Comparison of ENCODE assay signal across 1 fruit fly cellular context in the genomic region with DNA sequence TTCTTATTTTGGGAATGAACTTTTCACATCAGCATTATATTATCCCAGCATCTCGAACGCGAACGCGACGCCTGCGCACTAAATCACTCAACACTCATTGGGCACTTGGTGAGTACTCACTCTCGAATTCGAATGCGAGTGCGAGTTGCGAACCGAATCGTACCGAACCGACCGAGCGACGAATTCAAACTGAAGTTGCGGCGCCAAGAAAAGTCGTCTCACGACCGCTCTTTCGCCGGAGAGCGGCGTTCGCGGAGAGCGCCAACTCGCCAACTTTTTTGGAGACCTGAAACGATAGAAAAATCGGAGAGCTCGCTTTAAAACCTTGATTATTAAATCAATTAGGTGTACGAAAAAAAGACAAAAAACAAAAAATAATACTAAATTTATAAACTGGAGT.
A peak's percentile ranks its signal among the peaks of the same experiment; 100 is the strongest.
TF ChIP-seq lines count a peak whose summit lies in the region.

No protein-coding gene starts in this region.

TF ChIP-seq in whole organism, embryonic, 481 proteins besides CTCF, POLR2A, EP300 and RAD21 (continued from another document):
- peak; percentile 61; the same call in 1 of the 3 replicates for TF ChIP-seq z (GFP tag; IDR thresholded peaks at IDR 0.05; lab: Robert Waterston, UW)
- TF ChIP-seq CG33213 (GFP tag; optimal IDR thresholded peaks at IDR 0.05; lab: Kevin White, UChicago): no peak
- TF ChIP-seq nom (GFP tag; optimal IDR thresholded peaks at IDR 0.05; lab: Kevin White, UChicago): no peak
- no peak for TF ChIP-seq CG8290 (GFP tag; optimal IDR thresholded peaks at IDR 0.05; lab: Kevin White, UChicago)
- TF ChIP-seq CG8290 (tag; optimal IDR thresholded peaks at IDR 0.05; lab: Kevin White, UChicago): peak in 1 of 2 experiments; percentile 34
- TF ChIP-seq CG7745 (tag; optimal IDR thresholded peaks at IDR 0.05; lab: Kevin White, UChicago): no peak
- no peak for TF ChIP-seq luna (GFP tag; optimal IDR thresholded peaks at IDR 0.05; lab: Kevin White, UChicago)
- TF ChIP-seq unpg (GFP tag; optimal IDR thresholded peaks at IDR 0.05; lab: Kevin White, UChicago): no peak
- TF ChIP-seq CG12391 (tag; optimal IDR thresholded peaks at IDR 0.05; lab: Kevin White, UChicago): no peak
- no peak for TF ChIP-seq CG11247 (GFP tag; IDR thresholded peaks at IDR 0.05; lab: Robert Waterston, UW)
- peak; percentile 31 for TF ChIP-seq Med (GFP tag; lab: Kevin White, UChicago)
- TF ChIP-seq Neu2 (GFP tag; optimal IDR thresholded peaks at IDR 0.05; lab: Kevin White, UChicago; ENCODE audit: borderline replicate concordance): no peak
- TF ChIP-seq HLHmδ (GFP tag; optimal IDR thresholded peaks at IDR 0.05; lab: Kevin White, UChicago): peak; percentile 46
- TF ChIP-seq B-H1 (GFP tag; IDR thresholded peaks at IDR 0.05; lab: Robert Waterston, UW): no peak
- TF ChIP-seq pan (optimal IDR thresholded peaks at IDR 0.05; lab: Kevin White, UChicago): no peak
- TF ChIP-seq pan (GFP tag; optimal IDR thresholded peaks at IDR 0.05 in 1 of 2, IDR thresholded peaks at IDR 0.05 in 1 of 2): no peak
- no peak for TF ChIP-seq croc (GFP tag; conservative IDR thresholded peaks at IDR 0.05; lab: Robert Waterston, UW)
- TF ChIP-seq sna (GFP tag; IDR thresholded peaks at IDR 0.05; lab: Robert Waterston, UW; ENCODE audit: partially characterized antibody): 0 out of 2 replicates have a peak, but pooled peaks have one; percentile 43
- TF ChIP-seq CG7928 (GFP tag; optimal IDR thresholded peaks at IDR 0.05; lab: Kevin White, UChicago): no peak
- TF ChIP-seq prd (optimal IDR thresholded peaks at IDR 0.05; lab: Kevin White, UChicago): no peak
- TF ChIP-seq prd (GFP tag; IDR thresholded peaks at IDR 0.05; lab: Robert Waterston, UW): no peak
- no peak for TF ChIP-seq CG31441 (GFP tag; IDR thresholded peaks at IDR 0.05; lab: Robert Waterston, UW)
- no peak for TF ChIP-seq CG17359 (tag; optimal IDR thresholded peaks at IDR 0.05; lab: Kevin White, UChicago)
- no peak for TF ChIP-seq so (GFP tag; IDR thresholded peaks at IDR 0.05; lab: Robert Waterston, UW)
- TF ChIP-seq H15 (GFP tag; IDR thresholded peaks at IDR 0.05; lab: Robert Waterston, UW): no peak
- TF ChIP-seq CG34422 (GFP tag; IDR thresholded peaks at IDR 0.05; lab: Robert Waterston, UW): no peak
- no peak for TF ChIP-seq ATbp (GFP tag; optimal IDR thresholded peaks at IDR 0.05; lab: Kevin White, UChicago)
- TF ChIP-seq CG13424 (tag; optimal IDR thresholded peaks at IDR 0.05; lab: Kevin White, UChicago): no peak
- no peak for TF ChIP-seq chn (GFP tag; optimal IDR thresholded peaks at IDR 0.05; lab: Kevin White, UChicago)
- TF ChIP-seq E2f2 (GFP tag; IDR thresholded peaks at IDR 0.05; lab: Robert Waterston, UW): peak; percentile 60
- no peak for TF ChIP-seq otp (GFP tag; IDR thresholded peaks at IDR 0.05; lab: Robert Waterston, UW)
- TF ChIP-seq CG7357 (GFP tag; IDR thresholded peaks at IDR 0.05; lab: Robert Waterston, UW): no peak
- no peak for TF ChIP-seq CG11504 (tag; optimal IDR thresholded peaks at IDR 0.05; lab: Kevin White, UChicago)
- no peak for TF ChIP-seq caup (GFP tag; optimal IDR thresholded peaks at IDR 0.05; lab: Kevin White, UChicago; ENCODE audit: severe bottlenecking)
- TF ChIP-seq PHDP (tag; optimal IDR thresholded peaks at IDR 0.05; lab: Kevin White, UChicago): no peak
- no peak for TF ChIP-seq CG31365 (tag; optimal IDR thresholded peaks at IDR 0.05; lab: Kevin White, UChicago)
- no peak for TF ChIP-seq CG8089 (GFP tag; optimal IDR thresholded peaks at IDR 0.05; lab: Kevin White, UChicago)
- TF ChIP-seq wor (GFP tag; IDR thresholded peaks at IDR 0.05; lab: Robert Waterston, UW): no peak
- no peak for TF ChIP-seq CG30403 (GFP tag; optimal IDR thresholded peaks at IDR 0.05; lab: Kevin White, UChicago)
- no peak for TF ChIP-seq Optix (GFP tag; IDR thresholded peaks at IDR 0.05; lab: Robert Waterston, UW)
- no peak for TF ChIP-seq Mrtf (GFP tag; IDR thresholded peaks at IDR 0.05; lab: Robert Waterston, UW)
- no peak for TF ChIP-seq odd (GFP tag; optimal IDR thresholded peaks at IDR 0.05; lab: Kevin White, UChicago)
- TF ChIP-seq CG12942 (GFP tag; optimal IDR thresholded peaks at IDR 0.05; lab: Kevin White, UChicago): no peak
- TF ChIP-seq chinmo (GFP tag; IDR thresholded peaks at IDR 0.05; lab: Robert Waterston, UW; ENCODE audit: partially characterized antibody): peak; percentile 86; the same call in 2 of the 4 replicates
- peak; percentile 36; the same call in 1 of the 2 replicates for TF ChIP-seq bbx (GFP tag; IDR thresholded peaks at IDR 0.05; lab: Robert Waterston, UW; ENCODE audit: partially characterized antibody)
- no peak for TF ChIP-seq Aef1 (GFP tag; IDR thresholded peaks at IDR 0.05; lab: Robert Waterston, UW)
- TF ChIP-seq Hmr (GFP tag; optimal IDR thresholded peaks at IDR 0.05; lab: Kevin White, UChicago): no peak
- TF ChIP-seq vnd (GFP tag; IDR thresholded peaks at IDR 0.05; lab: Robert Waterston, UW; ENCODE audit: partially characterized antibody): no peak
- no peak for TF ChIP-seq az2 (GFP tag; optimal IDR thresholded peaks at IDR 0.05; lab: Kevin White, UChicago)
- TF ChIP-seq pfk (GFP tag; optimal IDR thresholded peaks at IDR 0.05; lab: Kevin White, UChicago): no peak
- TF ChIP-seq CG13894 (tag; optimal IDR thresholded peaks at IDR 0.05; lab: Kevin White, UChicago): peak; percentile 44
- no peak for TF ChIP-seq ranshi (GFP tag; IDR thresholded peaks at IDR 0.05; lab: Robert Waterston, UW)
- no peak for TF ChIP-seq CG2889 (GFP tag; IDR thresholded peaks at IDR 0.05; lab: Robert Waterston, UW)
- TF ChIP-seq HLH54F (GFP tag; optimal IDR thresholded peaks at IDR 0.05; lab: Kevin White, UChicago): no peak
- TF ChIP-seq cg (GFP tag; optimal IDR thresholded peaks at IDR 0.05; lab: Kevin White, UChicago): no peak
- TF ChIP-seq CG32767 (GFP tag; IDR thresholded peaks at IDR 0.05; lab: Robert Waterston, UW): no peak
- TF ChIP-seq CG5180 (GFP tag; optimal IDR thresholded peaks at IDR 0.05; lab: Kevin White, UChicago): peak; percentile 65
- no peak for TF ChIP-seq CG9797 (GFP tag; optimal IDR thresholded peaks at IDR 0.05; lab: Kevin White, UChicago)
- no peak for TF ChIP-seq br (optimal IDR thresholded peaks at IDR 0.05; lab: Kevin White, UChicago)
- peak; percentile 29; the same call in 1 of the 3 replicates for TF ChIP-seq CG34224 (GFP tag; IDR thresholded peaks at IDR 0.05; lab: Robert Waterston, UW; ENCODE audit: partially characterized antibody)
- TF ChIP-seq CG8388 (GFP tag; optimal IDR thresholded peaks at IDR 0.05; lab: Kevin White, UChicago): no peak
- TF ChIP-seq Dbx (GFP tag; IDR thresholded peaks at IDR 0.05; lab: Robert Waterston, UW): no peak
- no peak for TF ChIP-seq fru (optimal IDR thresholded peaks at IDR 0.05; lab: Kevin White, UChicago)
- TF ChIP-seq Hr78 (GFP tag; optimal IDR thresholded peaks at IDR 0.05; lab: Kevin White, UChicago): no peak
- no peak for TF ChIP-seq dmrt11E (tag; optimal IDR thresholded peaks at IDR 0.05; lab: Kevin White, UChicago)
- no peak for TF ChIP-seq dimm (GFP tag; IDR thresholded peaks at IDR 0.05; lab: Robert Waterston, UW)
- no peak for TF ChIP-seq CG9932 (GFP tag; IDR thresholded peaks at IDR 0.05; lab: Robert Waterston, UW)
- TF ChIP-seq CG12155 (GFP tag; optimal IDR thresholded peaks at IDR 0.05; lab: Kevin White, UChicago): no peak
- no peak for TF ChIP-seq ftz-f1 (GFP tag; optimal IDR thresholded peaks at IDR 0.05; lab: Kevin White, UChicago)
- no peak for TF ChIP-seq Dip3 (GFP tag; optimal IDR thresholded peaks at IDR 0.05; lab: Kevin White, UChicago)
- TF ChIP-seq CG17802 (tag; optimal IDR thresholded peaks at IDR 0.05; lab: Kevin White, UChicago): no peak
- no peak for TF ChIP-seq CG15696 (tag; optimal IDR thresholded peaks at IDR 0.05; lab: Kevin White, UChicago)
